Worm (Caenorhabditis elegans) whole organism, early embryonic: Measurements from ENCODE around the gene smcl-1.

Source experiments
- B0310.2 ChIP-seq: sonication (generic microtip); optimal IDR thresholded peaks from 2 replicates; lab custom pipeline; 2016; ENCODE audit warnings: mild to moderate bottlenecking, missing genetic modification characterization, missing compliant biosample characterization
- F13C5.2 ChIP-seq: sonication (generic microtip); optimal IDR thresholded peaks from 2 replicates; lab custom pipeline; 2017; ENCODE audit warnings: mild to moderate bottlenecking, missing genetic modification characterization, inconsistent platforms, missing compliant biosample characterization
- ama-1 ChIP-seq: fragments of 150-350 bp; optimal IDR thresholded peaks from 2 replicates; lab custom pipeline; 2014
- ceh-13 ChIP-seq: fragments of 200-800 bp; sonication (Bioruptor generic); optimal IDR thresholded peaks from 2 replicates; lab custom pipeline; 2018; ENCODE audit warnings: mild to moderate bottlenecking, missing genetic modification characterization, missing compliant biosample characterization
- ceh-36 ChIP-seq: sonication (generic microtip); optimal IDR thresholded peaks from 2 replicates; lab custom pipeline; 2016; ENCODE audit warnings: missing genetic modification characterization, inconsistent platforms, missing compliant biosample characterization
- flt-1 ChIP-seq: fragments of 200-800 bp; sonication (Bioruptor generic); IDR thresholded peaks from 2 replicates; pipeline ENCODE4 v1.3.6; 2022; ENCODE audit warnings: missing genetic modification characterization, missing compliant biosample characterization
- hmbx-1 ChIP-seq: sonication (generic microtip); optimal IDR thresholded peaks from 2 replicates; lab custom pipeline; 2016; ENCODE audit warnings: mild to moderate bottlenecking, missing genetic modification characterization, missing compliant biosample characterization
- pes-1 ChIP-seq: fragments of 200-800 bp; sonication (Bioruptor generic); IDR thresholded peaks from 2 replicates; pipeline ENCODE4 v1.3.6; 2022; ENCODE audit warnings: missing genetic modification reagents, missing genetic modification characterization, missing compliant biosample characterization
- tbx-11 ChIP-seq: fragments of 200-800 bp; sonication (Bioruptor generic); IDR thresholded peaks from 2 replicates; pipeline ENCODE4 v1.3.6; 2022; ENCODE audit warnings: missing genetic modification characterization, missing compliant biosample characterization
- tra-4 ChIP-seq: sonication (generic microtip); optimal IDR thresholded peaks from 2 replicates; lab custom pipeline; 2017; ENCODE audit warnings: missing genetic modification characterization, missing compliant biosample characterization

- TF ChIP-seq ama-1 (lab: Kevin White, UChicago) = no peak
- no peak for TF ChIP-seq F13C5.2 (tag; lab: Kevin White, UChicago)
- no peak for TF ChIP-seq pes-1
- TF ChIP-seq ceh-36 (tag; lab: Kevin White, UChicago) = no peak
- no peak for TF ChIP-seq tra-4 (tag; lab: Kevin White, UChicago)
- TF ChIP-seq ceh-13 (GFP tag; lab: Kevin White, UChicago) = no peak
- no peak for TF ChIP-seq B0310.2 (tag; lab: Kevin White, UChicago)
- no peak for TF ChIP-seq tbx-11 (GFP tag; lab: Robert Waterston, UW)
- TF ChIP-seq hmbx-1 (tag; lab: Kevin White, UChicago) = no peak
- TF ChIP-seq flt-1 = no peak
Measured at ce11 chrX:11712230-11712853, 19.1 kb downstream of the smcl-1 start, which contains the start of gene col-180.
